Worm (Caenorhabditis elegans): ENCODE data around the gene pitr-6.

Gene pitr-6

ce11 chrII:12444679-12445376, at the start of gene pitr-6, which contains the start of gene W05H5.1:
Gene pitr-6, plus strand, starts transcription at chrII:12445326.
Gene W05H5.1, minus strand, starts transcription at chrII:12444779.
- TF ChIP-seq skn-1 (tag; optimal IDR thresholded peaks at IDR 0.05) (no peak), ama-1 (optimal IDR thresholded peaks at IDR 0.05) (no peak), ceh-16 (tag; optimal IDR thresholded peaks at IDR 0.05) (no peak), R02D3.7 (tag; optimal IDR thresholded peaks at IDR 0.05) (no peak)

ce11 chrII:12397656-12398055, 47.5 kb upstream of the pitr-6 start, which contains the start of gene F57G9.7:
Gene F57G9.7, minus strand, starts transcription at chrII:12397756.
- TF ChIP-seq daf-12 (tag; optimal IDR thresholded peaks at IDR 0.05) (no peak), ceh-28 (tag; optimal IDR thresholded peaks at IDR 0.05) (no peak), ztf-4 (tag; optimal IDR thresholded peaks at IDR 0.05) (no peak), jun-1 (tag; optimal IDR thresholded peaks at IDR 0.05) (no peak), elt-1 (tag; optimal IDR thresholded peaks at IDR 0.05) (no peak)

- TF ChIP-seq egl-5 (tag; optimal IDR thresholded peaks at IDR 0.05) (no peak), tbx-2 (tag; optimal IDR thresholded peaks at IDR 0.05) (no peak), lin-15B (tag; optimal IDR thresholded peaks at IDR 0.05) (no peak), ztf-4 (tag; optimal IDR thresholded peaks at IDR 0.05) (no peak), snpc-4 (tag; optimal IDR thresholded peaks at IDR 0.05) (no peak), nhr-76 (tag; optimal IDR thresholded peaks at IDR 0.05) (no peak), nhr-23 (tag; optimal IDR thresholded peaks at IDR 0.05) (no peak), unc-39 (tag; optimal IDR thresholded peaks at IDR 0.05) (no peak), eor-1 (tag; optimal IDR thresholded peaks at IDR 0.05) (no peak), nhr-12 (tag; optimal IDR thresholded peaks at IDR 0.05) (no peak), pqm-1 (tag; optimal IDR thresholded peaks at IDR 0.05) (no peak), nhr-67 (tag; optimal IDR thresholded peaks at IDR 0.05) (no peak), nhr-43 (tag; optimal IDR thresholded peaks at IDR 0.05; ENCODE audit: poor library complexity, severe bottlenecking) (no peak)
Observed at ce11 chrII:12401791-12402190, 43.3 kb upstream of the pitr-6 start, which contains the start of gene sre-29. Gene sre-29, minus strand, starts transcription at chrII:12401891.

- TF ChIP-seq nhr-28 (tag; optimal IDR thresholded peaks at IDR 0.05) (no peak), R02D3.7 (tag; optimal IDR thresholded peaks at IDR 0.05) (no peak), nfya-1 (tag; optimal IDR thresholded peaks at IDR 0.05; ENCODE audit: insufficient read depth) (no peak), mdl-1 (tag; optimal IDR thresholded peaks at IDR 0.05) (no peak), skn-1 (tag; optimal IDR thresholded peaks at IDR 0.05) (no peak), tbx-2 (tag; optimal IDR thresholded peaks at IDR 0.05) (no peak), pha-4 (tag; optimal IDR thresholded peaks at IDR 0.05) (no peak), ceh-28 (tag; optimal IDR thresholded peaks at IDR 0.05) (no peak), egl-5 (tag; optimal IDR thresholded peaks at IDR 0.05) (no peak), ceh-16 (tag; optimal IDR thresholded peaks at IDR 0.05) (no peak), ama-1 (optimal IDR thresholded peaks at IDR 0.05) (no peak), nhr-67 (tag; optimal IDR thresholded peaks at IDR 0.05) (no peak), nhr-25 (tag; optimal IDR thresholded peaks at IDR 0.05) (no peak), fkh-10 (GFP tag; optimal IDR thresholded peaks at IDR 0.05) (no peak), nhr-23 (tag; optimal IDR thresholded peaks at IDR 0.05) (no peak), unc-39 (tag; optimal IDR thresholded peaks at IDR 0.05) (no peak), zag-1 (tag; optimal IDR thresholded peaks at IDR 0.05) (no peak), lin-39 (tag; optimal IDR thresholded peaks at IDR 0.05) (no peak)
Observed at ce11 chrII:12406394-12406793, 38.7 kb upstream of the pitr-6 start, which contains the start of gene sre-30. Gene sre-30, minus strand, starts transcription at chrII:12406494.

- TF ChIP-seq unc-62 (GFP tag; optimal IDR thresholded peaks at IDR 0.05), result no peak
- TF ChIP-seq ZK546.5 (tag; optimal IDR thresholded peaks at IDR 0.05), result no peak
- TF ChIP-seq lin-39 (tag; optimal IDR thresholded peaks at IDR 0.05), result no peak
- TF ChIP-seq lsy-12 (tag; optimal IDR thresholded peaks at IDR 0.05), result no peak
- TF ChIP-seq nhr-11 (tag; optimal IDR thresholded peaks at IDR 0.05), result no peak
- no peak for TF ChIP-seq egl-5 (tag; optimal IDR thresholded peaks at IDR 0.05)
- no peak for TF ChIP-seq ceh-28 (tag; optimal IDR thresholded peaks at IDR 0.05)
- no peak for TF ChIP-seq ztf-4 (tag; optimal IDR thresholded peaks at IDR 0.05)
- TF ChIP-seq lin-15B (tag; optimal IDR thresholded peaks at IDR 0.05), result no peak
- TF ChIP-seq daf-12 (tag; optimal IDR thresholded peaks at IDR 0.05), result no peak
- no peak for TF ChIP-seq nhr-67 (tag; optimal IDR thresholded peaks at IDR 0.05)
- no peak for TF ChIP-seq R02D3.7 (tag; optimal IDR thresholded peaks at IDR 0.05)
- TF ChIP-seq nhr-76 (tag; optimal IDR thresholded peaks at IDR 0.05), result no peak
- no peak for TF ChIP-seq fkh-2 (tag; optimal IDR thresholded peaks at IDR 0.05)
- no peak for TF ChIP-seq skn-1 (tag; optimal IDR thresholded peaks at IDR 0.05)
- TF ChIP-seq aly-2 (tag; optimal IDR thresholded peaks at IDR 0.05), result no peak
- TF ChIP-seq pha-4 (tag; optimal IDR thresholded peaks at IDR 0.05), result no peak
- no peak for TF ChIP-seq nhr-12 (tag; optimal IDR thresholded peaks at IDR 0.05)
- no peak for TF ChIP-seq zag-1 (tag; optimal IDR thresholded peaks at IDR 0.05)
- TF ChIP-seq egl-27 (tag; optimal IDR thresholded peaks at IDR 0.05), result no peak
Observed at ce11 chrII:12408717-12409116, 36.4 kb upstream of the pitr-6 start, which contains the start of gene sre-31. Gene sre-31, minus strand, starts transcription at chrII:12408817.
